Worm (Caenorhabditis elegans) whole organism, L4 larva: ENCODE measurements around the gene trxr-2.
A peak's percentile ranks its signal among the peaks of the same experiment; 100 is the strongest.

Experiments used
- D1046.2 ChIP-seq: fragments of 200-800 bp; sonication (Bioruptor generic); IDR thresholded peaks from 2 replicates; pipeline ENCODE4 v1.3.6; 2022; ENCODE audit warnings: missing genetic modification characterization, missing compliant biosample characterization
- F10B5.3 ChIP-seq: sonication (generic microtip); optimal IDR thresholded peaks from 2 replicates; lab custom pipeline; 2016; ENCODE audit warnings: mild to moderate bottlenecking, missing genetic modification characterization, missing compliant biosample characterization
- F26F4.8 ChIP-seq: fragments of 200-800 bp; sonication (Bioruptor generic); conservative IDR thresholded peaks from 2 replicates; pipeline ENCODE4 v1.3.6; 2022; ENCODE audit warnings: missing genetic modification characterization, missing compliant biosample characterization
- F49E8.2 ChIP-seq: sonication (generic microtip); optimal IDR thresholded peaks from 2 replicates; lab custom pipeline; 2016; ENCODE audit warnings: missing compliant biosample characterization, mild to moderate bottlenecking, missing genetic modification characterization, borderline replicate concordance
- Y105C5A.15 ChIP-seq: fragments of 200-800 bp; sonication (Bioruptor generic); IDR thresholded peaks from 2 replicates; pipeline ENCODE4 v1.3.6; 2022; ENCODE audit warnings: missing genetic modification characterization, missing compliant biosample characterization
- Y5F2A.4 ChIP-seq: fragments of 200-800 bp; sonication (Bioruptor generic); optimal IDR thresholded peaks from 2 replicates; lab custom pipeline; 2018; ENCODE audit warnings: mild to moderate bottlenecking, missing genetic modification characterization, missing compliant biosample characterization
- Y75B8A.6 ChIP-seq: fragments of 200-800 bp; sonication (Bioruptor generic); IDR thresholded peaks from 2 replicates; pipeline ENCODE4 v1.3.6; 2022; ENCODE audit warnings: missing genetic modification reagents, missing genetic modification characterization, missing compliant biosample characterization
- arid-1 ChIP-seq: fragments of 200-800 bp; sonication (Bioruptor generic); conservative IDR thresholded peaks from 2 replicates; pipeline ENCODE4 v1.3.6; 2022; ENCODE audit warnings: missing genetic modification reagents, missing genetic modification characterization, missing compliant biosample characterization
- attf-4 ChIP-seq: sonication (generic microtip); optimal IDR thresholded peaks from 3 replicates; lab custom pipeline; 2017; ENCODE audit warnings: missing biosample characterization, missing genetic modification characterization
- ceh-32 ChIP-seq: sonication (generic microtip); optimal IDR thresholded peaks from 2 replicates; lab custom pipeline; 2016; ENCODE audit warnings: mild to moderate bottlenecking, missing genetic modification characterization, missing compliant biosample characterization; ENCODE audit not compliant: poor library complexity
- ceh-44 ChIP-seq: fragments of 200-800 bp; sonication (Bioruptor generic); IDR thresholded peaks from 2 replicates; pipeline ENCODE4 v1.3.6; 2022; ENCODE audit warnings: missing genetic modification reagents, missing genetic modification characterization, missing compliant biosample characterization
- ceh-82 ChIP-seq: sonication (generic microtip); optimal IDR thresholded peaks from 2 replicates; lab custom pipeline; 2017; ENCODE audit warnings: missing biosample characterization, missing genetic modification characterization
- daf-16 ChIP-seq, 3 experiments: sonication (generic microtip); optimal IDR thresholded peaks; 2 replicates each; lab custom pipeline; 2016 to 2017; ENCODE audit warnings: missing genetic modification characterization in 3 of 3, missing genetic modification reagents in 3 of 3, mild to moderate bottlenecking in 2 of 3, missing compliant biosample characterization in 2 of 3, missing biosample characterization in 1 of 3, moderate library complexity in 1 of 3
- daf-19 ChIP-seq: fragments of 200-800 bp; sonication (Bioruptor generic); conservative IDR thresholded peaks from 2 replicates; pipeline ENCODE4 v1.3.6; 2022; ENCODE audit warnings: missing genetic modification characterization, missing compliant biosample characterization
- daf-8 ChIP-seq: fragments of 200-800 bp; sonication (Bioruptor generic); IDR thresholded peaks from 2 replicates; pipeline ENCODE4 v1.3.6; 2022; ENCODE audit warnings: missing genetic modification characterization, missing compliant biosample characterization
- dmd-8 ChIP-seq: fragments of 200-800 bp; sonication (Bioruptor generic); IDR thresholded peaks from 2 replicates; pipeline ENCODE4 v1.3.6; 2022; ENCODE audit warnings: missing genetic modification characterization, missing compliant biosample characterization
- dpl-1 ChIP-seq: fragments of 150-350 bp; optimal IDR thresholded peaks from 2 replicates; lab custom pipeline; 2014; ENCODE audit warnings: missing biosample characterization, missing genetic modification reagents, missing genetic modification characterization
- duxl-1 ChIP-seq: sonication (generic microtip); optimal IDR thresholded peaks from 2 replicates; lab custom pipeline; 2016; ENCODE audit warnings: mild to moderate bottlenecking, missing genetic modification characterization, moderate library complexity, missing compliant biosample characterization; ENCODE audit not compliant: poor library complexity
- gei-8 ChIP-seq: fragments of 200-800 bp; sonication (Bioruptor generic); optimal IDR thresholded peaks from 2 replicates; lab custom pipeline; 2018; ENCODE audit warnings: mild to moderate bottlenecking, missing genetic modification characterization, missing compliant biosample characterization
- hif-1 ChIP-seq, 2 experiments: sonication (generic microtip); optimal IDR thresholded peaks; 2 replicates each; lab custom pipeline; 2016 to 2017; ENCODE audit warnings: missing compliant biosample characterization in 2 of 2, missing genetic modification characterization in 2 of 2, missing genetic modification reagents in 2 of 2, missing genotype in 2 of 2, mild to moderate bottlenecking in 1 of 2
- hmg-1.1 ChIP-seq: fragments of 200-800 bp; sonication (Bioruptor generic); IDR thresholded peaks from 2 replicates; pipeline ENCODE4 v1.3.6; 2022; ENCODE audit warnings: missing genetic modification reagents, missing genetic modification characterization, missing compliant biosample characterization
- jun-1 ChIP-seq: fragments of 150-350 bp; optimal IDR thresholded peaks from 2 replicates; lab custom pipeline; 2014; ENCODE audit warnings: missing biosample characterization, missing genetic modification reagents, missing genetic modification characterization
- lin-1 ChIP-seq: fragments of 200-800 bp; sonication (Bioruptor generic); IDR thresholded peaks from 2 replicates; pipeline ENCODE4 v1.3.6; 2022; ENCODE audit warnings: missing genetic modification reagents, missing genetic modification characterization, missing compliant biosample characterization
- lin-38 ChIP-seq: fragments of 200-800 bp; sonication (Bioruptor generic); IDR thresholded peaks from 2 replicates; pipeline ENCODE4 v1.3.6; 2022; ENCODE audit warnings: missing genetic modification reagents, missing genetic modification characterization, missing compliant biosample characterization
- madf-9 ChIP-seq: fragments of 200-800 bp; sonication (Bioruptor generic); conservative IDR thresholded peaks from 2 replicates; pipeline ENCODE4 v1.3.6; 2022; ENCODE audit warnings: missing genetic modification reagents, missing genetic modification characterization, missing compliant biosample characterization
- mdt-29 ChIP-seq: fragments of 200-800 bp; sonication (Bioruptor generic); IDR thresholded peaks from 2 replicates; pipeline ENCODE4 v1.3.6; 2022; ENCODE audit warnings: missing genetic modification reagents, missing genetic modification characterization, missing compliant biosample characterization
- mes-2 ChIP-seq: sonication (generic microtip); optimal IDR thresholded peaks from 2 replicates; lab custom pipeline; 2016; ENCODE audit warnings: missing genotype, mild to moderate bottlenecking, missing genetic modification characterization, missing compliant biosample characterization; ENCODE audit not compliant: poor library complexity, severe bottlenecking
- mxl-2 ChIP-seq: fragments of 200-800 bp; sonication (Bioruptor generic); conservative IDR thresholded peaks from 2 replicates; pipeline ENCODE4 v1.3.6; 2022; ENCODE audit warnings: missing genetic modification reagents, missing genetic modification characterization, missing compliant biosample characterization
- mxl-3 ChIP-seq: fragments of 200-800 bp; sonication (Bioruptor generic); optimal IDR thresholded peaks from 2 replicates; lab custom pipeline; 2018; ENCODE audit warnings: mild to moderate bottlenecking, missing genetic modification characterization, missing compliant biosample characterization
- nhr-11 ChIP-seq: fragments of 150-350 bp; optimal IDR thresholded peaks from 2 replicates; lab custom pipeline; 2014; ENCODE audit warnings: missing biosample characterization, missing genetic modification characterization
- nhr-111 ChIP-seq: fragments of 200-800 bp; sonication (Bioruptor generic); optimal IDR thresholded peaks from 2 replicates; lab custom pipeline; 2018; ENCODE audit warnings: mild to moderate bottlenecking, missing genetic modification characterization, missing compliant biosample characterization
- nhr-237 ChIP-seq: sonication (generic microtip); optimal IDR thresholded peaks from 2 replicates; lab custom pipeline; 2017; ENCODE audit warnings: missing biosample characterization, missing genetic modification characterization
- nhr-28 ChIP-seq: fragments of 150-350 bp; optimal IDR thresholded peaks from 2 replicates; lab custom pipeline; 2014; ENCODE audit warnings: missing biosample characterization, missing genetic modification characterization
- nhr-41 ChIP-seq: fragments of 200-800 bp; sonication (Bioruptor generic); IDR thresholded peaks from 2 replicates; pipeline ENCODE4 v1.3.6; 2022; ENCODE audit warnings: missing genetic modification reagents, missing genetic modification characterization, missing compliant biosample characterization
- nhr-48 ChIP-seq: sonication (generic microtip); optimal IDR thresholded peaks from 2 replicates; lab custom pipeline; 2016; ENCODE audit warnings: mild to moderate bottlenecking, missing genetic modification characterization, missing compliant biosample characterization
- nhr-77 ChIP-seq: fragments of 150-350 bp; optimal IDR thresholded peaks from 2 replicates; lab custom pipeline; 2014; ENCODE audit warnings: missing biosample characterization, missing genetic modification characterization
- rbr-2 ChIP-seq: sonication (generic microtip); optimal IDR thresholded peaks from 2 replicates; lab custom pipeline; 2016; ENCODE audit warnings: missing genotype, missing genetic modification characterization, missing compliant biosample characterization
- saeg-2 ChIP-seq: fragments of 200-800 bp; sonication (Bioruptor generic); IDR thresholded peaks from 2 replicates; pipeline ENCODE4 v1.3.6; 2022; ENCODE audit warnings: missing genetic modification reagents, missing genetic modification characterization, missing compliant biosample characterization
- sdz-12 ChIP-seq: fragments of 200-800 bp; sonication (Bioruptor generic); optimal IDR thresholded peaks from 2 replicates; lab custom pipeline; 2018; ENCODE audit warnings: mild to moderate bottlenecking, missing genetic modification characterization, missing compliant biosample characterization
- skn-1 ChIP-seq: fragments of 150-350 bp; optimal IDR thresholded peaks from 2 replicates; lab custom pipeline; 2014; ENCODE audit warnings: missing biosample characterization, missing genetic modification characterization
- snpc-1.2 ChIP-seq: fragments of 200-800 bp; sonication (Bioruptor generic); IDR thresholded peaks from 2 replicates; pipeline ENCODE4 v1.3.6; 2022; ENCODE audit warnings: missing genetic modification reagents, missing genetic modification characterization, missing compliant biosample characterization
- snpc-4 ChIP-seq: fragments of 150-350 bp; optimal IDR thresholded peaks from 2 replicates; lab custom pipeline; 2014; ENCODE audit warnings: missing biosample characterization, missing genetic modification characterization
- spr-1 ChIP-seq: sonication (generic microtip); optimal IDR thresholded peaks from 2 replicates; lab custom pipeline; 2016; ENCODE audit warnings: mild to moderate bottlenecking, missing genetic modification characterization, missing compliant biosample characterization
- spr-3 ChIP-seq: fragments of 200-800 bp; sonication (Bioruptor generic); optimal IDR thresholded peaks from 2 replicates; lab custom pipeline; 2018; ENCODE audit warnings: mild to moderate bottlenecking, missing genetic modification characterization, missing compliant biosample characterization
- tra-1 ChIP-seq: fragments of 200-800 bp; sonication (Bioruptor generic); IDR thresholded peaks from 2 replicates; pipeline ENCODE4 v1.3.6; 2022; ENCODE audit warnings: missing genetic modification reagents, missing genetic modification characterization, missing compliant biosample characterization
- unc-62 ChIP-seq, 3 experiments: fragments of 150-350 bp in 1 of 3; sonication (generic microtip); optimal IDR thresholded peaks in 2 of 3; peaks in 1 of 3; 1 replicate in 1 of 3; 2 replicates in 2 of 3; lab custom pipeline; 2014 to 2017; ENCODE audit warnings: missing biosample characterization in 3 of 3, missing genetic modification characterization in 3 of 3, missing genetic modification reagents in 3 of 3, missing genotype in 1 of 3
- vab-7 ChIP-seq: fragments of 200-800 bp; sonication (Bioruptor generic); IDR thresholded peaks from 2 replicates; pipeline ENCODE4 v1.3.6; 2022; ENCODE audit warnings: missing genetic modification reagents, missing genetic modification characterization, missing compliant biosample characterization
- zfp-3 ChIP-seq: fragments of 200-800 bp; sonication (Bioruptor generic); conservative IDR thresholded peaks from 2 replicates; pipeline ENCODE4 v1.3.6; 2022; ENCODE audit warnings: missing genetic modification reagents, missing genetic modification characterization, missing compliant biosample characterization
- zip-11 ChIP-seq: fragments of 200-800 bp; sonication (Bioruptor generic); IDR thresholded peaks from 2 replicates; pipeline ENCODE4 v1.3.6; 2022; ENCODE audit warnings: missing genetic modification characterization, missing compliant biosample characterization

Gene trxr-2

ce11 chrIII:8937571-8937970 is 24.0 kb downstream of the trxr-2 start (continued):
- TF ChIP-seq zfp-3 (GFP tag; lab: Robert Waterston, UW) (peak; percentile 81), mdt-29 (GFP tag; lab: Robert Waterston, UW) (peak; percentile 61), madf-9 (GFP tag; lab: Robert Waterston, UW) (peak; percentile 65; the same call in 1 of the 2 replicates), zip-11 (GFP tag; lab: Robert Waterston, UW) (no peak), nhr-28 (tag; lab: Kevin White, UChicago) (peak; percentile 47), nhr-11 (peak; percentile 10), gei-8 (GFP tag; lab: Kevin White, UChicago) (peak; percentile 62), ceh-32 (tag; lab: Kevin White, UChicago) (peak; percentile 5), vab-7 (GFP tag; lab: Robert Waterston, UW) (peak; percentile 88), hif-1 (tag; optimal IDR thresholded peaks at IDR 0.05; lab: Kevin White, UChicago) (peak; percentile 25 to 67), D1046.2 (peak; percentile 63; the same call in 1 of the 2 replicates), mxl-2 (GFP tag; lab: Robert Waterston, UW) (0 out of 2 replicates have a peak, but pooled peaks have one; percentile 57), nhr-237 (tag; lab: Kevin White, UChicago) (no peak), rbr-2 (tag; lab: Kevin White, UChicago) (peak; percentile 88), nhr-41 (GFP tag; lab: Robert Waterston, UW) (peak; percentile 91), nhr-48 (tag; lab: Kevin White, UChicago) (no peak), daf-16 (GFP tag; optimal IDR thresholded peaks at IDR 0.05; lab: Kevin White, UChicago) (peak; percentile 78 to 89), daf-16 (tag; optimal IDR thresholded peaks at IDR 0.05; lab: Kevin White, UChicago) (no peak), F10B5.3 (tag; lab: Kevin White, UChicago) (peak; percentile 7), F49E8.2 (tag; lab: Kevin White, UChicago) (peak; percentile 73), lin-38 (GFP tag; lab: Robert Waterston, UW) (no peak; the same call in 1 of the 2 replicates), ceh-44 (GFP tag; lab: Robert Waterston, UW) (peak; percentile 74; the same call in 1 of the 2 replicates), Y5F2A.4 (peak; percentile 77), sdz-12 (peak; percentile 44), dmd-8 (GFP tag; lab: Robert Waterston, UW) (peak; percentile 78; the same call in 1 of the 2 replicates), mes-2 (peak; percentile 90), Y105C5A.15 (GFP tag; lab: Robert Waterston, UW) (peak; percentile 21; the same call in 1 of the 2 replicates), saeg-2 (GFP tag; lab: Robert Waterston, UW) (no peak), attf-4 (tag; lab: Kevin White, UChicago) (no peak), jun-1 (tag; lab: Kevin White, UChicago) (peak; percentile 21), snpc-1.2 (GFP tag; lab: Robert Waterston, UW) (no peak), hmg-1.1 (GFP tag; lab: Robert Waterston, UW) (peak; percentile 93), spr-1 (tag; lab: Kevin White, UChicago) (peak; percentile 73), Y75B8A.6 (GFP tag; lab: Robert Waterston, UW) (peak; percentile 88; the same call in 1 of the 2 replicates), nhr-77 (tag; lab: Kevin White, UChicago) (peak; percentile 58), nhr-111 (GFP tag; lab: Kevin White, UChicago) (peak; percentile 45), duxl-1 (tag; lab: Kevin White, UChicago) (peak; percentile 72), daf-8 (GFP tag; lab: Robert Waterston, UW) (no peak), snpc-4 (tag; lab: Kevin White, UChicago) (no peak), dpl-1 (GFP tag; lab: Kevin White, UChicago) (no peak), ceh-82 (no peak), spr-3 (peak; percentile 30), unc-62 (GFP tag; optimal IDR thresholded peaks at IDR 0.05 in 1 of 2; lab: Kevin White, UChicago) (peak in 1 of 2 experiments; percentile 99), unc-62 (tag; optimal IDR thresholded peaks at IDR 0.05; lab: Kevin White, UChicago) (no peak), daf-19 (GFP tag; lab: Robert Waterston, UW) (peak; percentile 78), mxl-3 (GFP tag; lab: Kevin White, UChicago) (peak; percentile 75), lin-1 (GFP tag; lab: Robert Waterston, UW) (no peak), tra-1 (GFP tag; lab: Robert Waterston, UW) (peak; percentile 71), arid-1 (GFP tag; lab: Robert Waterston, UW) (peak; percentile 87), F26F4.8 (GFP tag; lab: Robert Waterston, UW) (peak; percentile 71; the same call in 1 of the 2 replicates), skn-1 (tag; lab: Kevin White, UChicago) (no peak)
